Worm (Caenorhabditis elegans): Measurements from ENCODE around the gene Y22D7AL.16.

DNA sequence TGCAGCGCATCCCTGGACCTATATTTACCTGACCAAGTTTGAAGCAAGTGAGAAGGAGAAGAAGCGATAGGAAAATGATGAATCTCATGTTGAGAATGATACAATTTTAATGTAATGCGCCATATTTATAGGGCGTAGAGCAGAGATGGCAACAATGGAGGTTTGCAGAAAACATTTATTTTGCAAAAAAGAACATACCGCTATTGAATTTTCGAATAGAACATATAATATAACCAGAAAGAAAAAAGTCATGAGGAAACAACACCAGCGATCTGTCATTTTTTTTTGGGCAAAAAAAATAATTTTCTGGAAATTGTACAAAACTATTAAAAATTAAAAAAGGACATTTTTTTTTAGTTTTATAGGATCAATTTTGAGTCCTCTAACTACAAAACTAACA, 37.3 kb upstream of the Y22D7AL.16 start, which contains the start of gene spex-3:
- TF ChIP-seq ceh-24 (tag; optimal IDR thresholded peaks at IDR 0.05), result no peak
- TF ChIP-seq K02D7.2 (tag; optimal IDR thresholded peaks at IDR 0.05), result no peak
